Worm (Caenorhabditis elegans) whole organism, early embryonic: ENCODE results near the gene ttll-12.

ENCODE experiments used
- B0310.2 ChIP-seq: sonication (generic microtip); optimal IDR thresholded peaks from 2 replicates; lab custom pipeline; 2016; ENCODE audit warnings: mild to moderate bottlenecking, missing genetic modification characterization, missing compliant biosample characterization
- aly-1 ChIP-seq: sonication (generic microtip); optimal IDR thresholded peaks from 2 replicates; lab custom pipeline; 2016; ENCODE audit warnings: missing genetic modification characterization, missing compliant biosample characterization
- ama-1 ChIP-seq: fragments of 150-350 bp; optimal IDR thresholded peaks from 2 replicates; lab custom pipeline; 2014
- ceh-36 ChIP-seq: sonication (generic microtip); optimal IDR thresholded peaks from 2 replicates; lab custom pipeline; 2016; ENCODE audit warnings: missing genetic modification characterization, inconsistent platforms, missing compliant biosample characterization
- flt-1 ChIP-seq: fragments of 200-800 bp; sonication (Bioruptor generic); IDR thresholded peaks from 2 replicates; pipeline ENCODE4 v1.3.6; 2022; ENCODE audit warnings: missing genetic modification characterization, missing compliant biosample characterization
- hmbx-1 ChIP-seq: sonication (generic microtip); optimal IDR thresholded peaks from 2 replicates; lab custom pipeline; 2016; ENCODE audit warnings: mild to moderate bottlenecking, missing genetic modification characterization, missing compliant biosample characterization
- pes-1 ChIP-seq: fragments of 200-800 bp; sonication (Bioruptor generic); IDR thresholded peaks from 2 replicates; pipeline ENCODE4 v1.3.6; 2022; ENCODE audit warnings: missing genetic modification reagents, missing genetic modification characterization, missing compliant biosample characterization
- scrt-1 ChIP-seq: fragments of 200-800 bp; sonication (Bioruptor generic); IDR thresholded peaks from 2 replicates; pipeline ENCODE4 v1.3.6; 2022; ENCODE audit warnings: missing genetic modification characterization, missing compliant biosample characterization
- sea-1 ChIP-seq: fragments of 200-800 bp; sonication (Bioruptor generic); conservative IDR thresholded peaks from 2 replicates; pipeline ENCODE4 v1.3.6; 2022; ENCODE audit warnings: missing genetic modification characterization, missing compliant biosample characterization
- tbx-37 ChIP-seq: fragments of 200-800 bp; sonication (Bioruptor generic); conservative IDR thresholded peaks from 2 replicates; pipeline ENCODE4 v1.3.6; 2022; ENCODE audit warnings: missing genetic modification reagents, missing genetic modification characterization, missing compliant biosample characterization
- tra-4 ChIP-seq: sonication (generic microtip); optimal IDR thresholded peaks from 2 replicates; lab custom pipeline; 2017; ENCODE audit warnings: missing genetic modification characterization, missing compliant biosample characterization

ce11 chrII:9333714-9334113 lies 5.1 kb upstream of the ttll-12 start, which contains the start of gene scp-1:
- TF ChIP-seq ama-1: no peak
- no peak for TF ChIP-seq B0310.2 (tag; lab: Kevin White, UChicago)
- no peak for TF ChIP-seq scrt-1 (GFP tag; lab: Robert Waterston, UW)
- TF ChIP-seq pes-1 (GFP tag; lab: Robert Waterston, UW): no peak
- TF ChIP-seq hmbx-1 (tag; lab: Kevin White, UChicago): no peak
- TF ChIP-seq ceh-36 (tag; lab: Kevin White, UChicago): no peak
- no peak for TF ChIP-seq sea-1 (GFP tag; lab: Robert Waterston, UW)
- TF ChIP-seq flt-1 (GFP tag; lab: Robert Waterston, UW): no peak
- TF ChIP-seq aly-1 (tag; lab: Kevin White, UChicago): no peak
- TF ChIP-seq tbx-37 (GFP tag; lab: Robert Waterston, UW): no peak
- TF ChIP-seq tra-4 (tag; lab: Kevin White, UChicago): no peak
